Worm (Caenorhabditis elegans): Measurements from ENCODE around the gene lit-1.

- TF ChIP-seq fkh-8 (tag; optimal IDR thresholded peaks at IDR 0.05) (no peak), sptf-1 (tag; optimal IDR thresholded peaks at IDR 0.05) (no peak), nhr-47 (tag; optimal IDR thresholded peaks at IDR 0.05) (peak; percentile 17), egl-27 (tag; optimal IDR thresholded peaks at IDR 0.05) (no peak), lin-39 (tag; optimal IDR thresholded peaks at IDR 0.05) (no peak), lin-35 (GFP tag; optimal IDR thresholded peaks at IDR 0.05) (peak in 1 of 2 experiments; percentile 71)
These were observed 7.7 kb upstream of the lit-1 start for ce11 chrIII:13694048-13694447.

Data from whole organism, L1 larva.